Worm (Caenorhabditis elegans) whole organism, L2 larva: ENCODE data around the gene dot-1.3.

ENCODE experiments used
- C34F6.9 ChIP-seq: fragments of 150-350 bp; optimal IDR thresholded peaks from 2 replicates; lab custom pipeline; 2014; ENCODE audit warnings: missing biosample characterization, missing genetic modification characterization
- F13H6.1 ChIP-seq: sonication (generic microtip); optimal IDR thresholded peaks from 2 replicates; lab custom pipeline; 2016; ENCODE audit warnings: missing genetic modification characterization, missing compliant biosample characterization
- ZK546.5 ChIP-seq: sonication (generic microtip); optimal IDR thresholded peaks from 2 replicates; lab custom pipeline; 2017; ENCODE audit warnings: missing biosample characterization, missing genetic modification characterization
- aly-2 ChIP-seq: fragments of 150-350 bp; optimal IDR thresholded peaks from 2 replicates; lab custom pipeline; 2014; ENCODE audit warnings: missing biosample characterization, missing genetic modification characterization
- ama-1 ChIP-seq: fragments of 150-350 bp; optimal IDR thresholded peaks from 2 replicates; lab custom pipeline; 2018; ENCODE audit warnings: inconsistent platforms
- blmp-1 ChIP-seq: sonication (generic microtip); optimal IDR thresholded peaks from 2 replicates; lab custom pipeline; 2017; ENCODE audit warnings: missing genetic modification characterization, mild to moderate bottlenecking, missing compliant biosample characterization, antibody characterized with exemption, moderate library complexity; ENCODE audit not compliant: insufficient read depth
- ceh-16 ChIP-seq: fragments of 150-350 bp; optimal IDR thresholded peaks from 2 replicates; lab custom pipeline; 2014; ENCODE audit warnings: missing biosample characterization, missing genetic modification characterization
- ceh-82 ChIP-seq: fragments of 150-350 bp; optimal IDR thresholded peaks from 2 replicates; lab custom pipeline; 2014; ENCODE audit warnings: missing biosample characterization, missing genetic modification characterization
- dmd-4 ChIP-seq: sonication (generic microtip); optimal IDR thresholded peaks from 2 replicates; lab custom pipeline; 2017; ENCODE audit warnings: missing biosample characterization, missing genetic modification characterization
- egl-27 ChIP-seq: sonication (generic microtip); optimal IDR thresholded peaks from 3 replicates; lab custom pipeline; 2017; ENCODE audit warnings: missing biosample characterization, missing genetic modification reagents, missing genetic modification characterization
- elt-1 ChIP-seq: fragments of 150-350 bp; optimal IDR thresholded peaks from 2 replicates; lab custom pipeline; 2014; ENCODE audit warnings: missing biosample characterization, missing genetic modification characterization
- elt-3 ChIP-seq: sonication (generic microtip); optimal IDR thresholded peaks from 2 replicates; lab custom pipeline; 2017; ENCODE audit warnings: missing biosample characterization, missing genetic modification characterization
- fos-1 ChIP-seq: fragments of 150-350 bp; optimal IDR thresholded peaks from 2 replicates; lab custom pipeline; 2014; ENCODE audit warnings: missing biosample characterization, missing genetic modification characterization
- lsy-2 ChIP-seq, 2 experiments: fragments of 150-350 bp in 1 of 2; sonication (generic microtip) in 1 of 2; optimal IDR thresholded peaks; 2 replicates each; lab custom pipeline; 2014 to 2017; ENCODE audit warnings: missing biosample characterization in 2 of 2, missing genetic modification characterization in 2 of 2
- mbf-1 ChIP-seq: sonication (generic microtip); optimal IDR thresholded peaks from 2 replicates; lab custom pipeline; 2017; ENCODE audit warnings: missing biosample characterization, missing genetic modification characterization
- nhr-10 ChIP-seq: sonication (generic microtip); optimal IDR thresholded peaks from 2 replicates; lab custom pipeline; 2017; ENCODE audit warnings: missing biosample characterization, missing genetic modification characterization
- nhr-23 ChIP-seq: fragments of 150-350 bp; optimal IDR thresholded peaks from 2 replicates; lab custom pipeline; 2014; ENCODE audit warnings: missing biosample characterization, missing genetic modification reagents, missing genetic modification characterization
- nhr-25 ChIP-seq: fragments of 150-350 bp; sonication (generic microtip); optimal IDR thresholded peaks from 3 replicates; lab custom pipeline; 2014; ENCODE audit warnings: missing biosample characterization, missing genetic modification characterization
- nhr-6 ChIP-seq: fragments of 150-350 bp; optimal IDR thresholded peaks from 2 replicates; lab custom pipeline; 2014; ENCODE audit warnings: missing biosample characterization, missing genetic modification characterization
- nhr-77 ChIP-seq: fragments of 150-350 bp; optimal IDR thresholded peaks from 2 replicates; lab custom pipeline; 2014; ENCODE audit warnings: missing biosample characterization, missing genetic modification characterization
- peb-1 ChIP-seq: fragments of 150-350 bp; optimal IDR thresholded peaks from 2 replicates; lab custom pipeline; 2014; ENCODE audit warnings: missing biosample characterization, missing genetic modification characterization
- sma-9 ChIP-seq, 2 experiments: fragments of 150-350 bp in 1 of 2; sonication (generic microtip) in 1 of 2; optimal IDR thresholded peaks; 2 replicates each; lab custom pipeline; 2014 to 2016; ENCODE audit warnings: missing genetic modification characterization in 2 of 2, mild to moderate bottlenecking in 1 of 2, missing biosample characterization in 1 of 2, missing compliant biosample characterization in 1 of 2, missing genetic modification reagents in 1 of 2, moderate library complexity in 1 of 2
- unc-55 ChIP-seq: fragments of 150-350 bp; sonication (generic microtip); optimal IDR thresholded peaks from 3 replicates; lab custom pipeline; 2014; ENCODE audit warnings: missing biosample characterization, missing genetic modification reagents, missing genetic modification characterization
- unc-62 ChIP-seq: fragments of 150-350 bp; optimal IDR thresholded peaks from 2 replicates; lab custom pipeline; 2014; ENCODE audit warnings: missing biosample characterization, missing genetic modification reagents, missing genetic modification characterization
- zag-1 ChIP-seq: fragments of 150-350 bp; optimal IDR thresholded peaks from 2 replicates; lab custom pipeline; 2014; ENCODE audit warnings: missing biosample characterization, missing genetic modification characterization
- ztf-11 ChIP-seq: sonication (generic microtip); optimal IDR thresholded peaks from 2 replicates; lab custom pipeline; 2017; ENCODE audit warnings: missing biosample characterization, missing genetic modification characterization

dot-1.3 gene

DNA sequence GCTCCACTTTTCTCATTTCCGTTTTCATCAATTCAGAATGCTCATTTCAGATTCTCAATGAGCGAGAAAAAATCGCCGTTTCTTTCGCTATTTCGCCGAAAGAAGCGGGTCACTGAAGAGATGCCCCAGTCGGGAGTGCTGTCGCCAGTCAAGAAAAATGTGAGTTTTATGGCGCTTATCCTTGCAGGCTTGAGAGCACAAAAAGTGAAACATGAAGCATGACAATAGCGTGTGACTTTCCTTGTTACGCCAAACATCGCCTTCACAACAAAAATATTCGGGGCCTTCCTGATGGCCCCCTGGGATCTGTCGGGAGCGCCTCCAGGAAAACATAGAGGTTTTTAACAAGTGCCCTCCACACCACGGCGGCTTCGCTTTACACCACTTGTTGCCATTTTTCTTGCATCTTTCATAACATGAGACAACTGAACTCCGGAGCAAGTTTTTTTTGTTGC is 46.0 kb downstream of the dot-1.3 start, which contains the start of gene E01G6.2:
TSS of gene E01G6.2 (plus strand) at position 51 of the 455 bp plus-strand sequence.
- TF ChIP-seq blmp-1, result no peak
- no peak for TF ChIP-seq aly-2 (tag; lab: Kevin White, UChicago)
- no peak for TF ChIP-seq mbf-1 (tag; lab: Kevin White, UChicago)
- TF ChIP-seq nhr-10 (tag; lab: Kevin White, UChicago), result no peak
- TF ChIP-seq ceh-16 (tag; lab: Kevin White, UChicago), result no peak
- no peak for TF ChIP-seq egl-27
- TF ChIP-seq fos-1, result no peak
- no peak for TF ChIP-seq zag-1
- TF ChIP-seq nhr-23 (tag; lab: Kevin White, UChicago), result no peak
- TF ChIP-seq nhr-25 (tag; lab: Kevin White, UChicago), result no peak
- TF ChIP-seq C34F6.9 (tag; lab: Kevin White, UChicago), result no peak
- TF ChIP-seq peb-1 (tag; lab: Kevin White, UChicago), result no peak
- no peak for TF ChIP-seq ZK546.5

DNA sequence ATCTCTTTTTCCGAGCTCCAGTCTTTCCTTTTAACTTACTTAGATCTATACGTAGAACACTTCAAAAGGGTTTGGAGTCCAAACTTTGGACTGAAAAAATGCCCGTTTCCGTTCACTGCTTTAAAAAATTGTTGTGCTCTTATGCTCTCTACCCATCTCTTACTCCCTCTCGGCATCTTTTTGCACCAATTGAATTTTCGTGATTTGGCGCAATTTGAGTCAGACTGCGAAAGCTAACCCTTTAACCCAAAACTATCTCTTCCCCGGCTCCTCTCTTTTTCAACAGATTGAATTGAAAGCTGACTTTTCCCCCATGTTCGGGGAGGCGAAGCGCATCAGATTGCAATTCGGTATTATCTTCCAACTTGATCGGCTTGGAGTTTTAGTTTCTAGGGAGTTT is 50.5 kb downstream of the dot-1.3 start:
- TF ChIP-seq ztf-11 (tag; lab: Kevin White, UChicago), result no peak
- no peak for TF ChIP-seq dmd-4 (tag; lab: Kevin White, UChicago)
- TF ChIP-seq unc-62 (GFP tag; lab: Kevin White, UChicago), result no peak
- TF ChIP-seq nhr-77 (tag; lab: Kevin White, UChicago), result no peak
- TF ChIP-seq F13H6.1 (tag; lab: Kevin White, UChicago), result no peak
- TF ChIP-seq unc-55 (GFP tag; lab: Kevin White, UChicago), result no peak
- TF ChIP-seq elt-1 (tag; lab: Kevin White, UChicago), result no peak
- no peak for TF ChIP-seq zag-1
- no peak for TF ChIP-seq ceh-82 (tag; lab: Kevin White, UChicago)
- no peak for TF ChIP-seq elt-3
- no peak for TF ChIP-seq aly-2 (tag; lab: Kevin White, UChicago)
- no peak for TF ChIP-seq lsy-2 (tag; optimal IDR thresholded peaks at IDR 0.05; lab: Kevin White, UChicago)
- TF ChIP-seq blmp-1, result no peak
- no peak for TF ChIP-seq nhr-6 (tag; lab: Kevin White, UChicago)
- TF ChIP-seq C34F6.9 (tag; lab: Kevin White, UChicago), result no peak
- no peak for TF ChIP-seq sma-9 (GFP tag; optimal IDR thresholded peaks at IDR 0.05; lab: Kevin White, UChicago)
- TF ChIP-seq sma-9 (tag; optimal IDR thresholded peaks at IDR 0.05; lab: Kevin White, UChicago), result no peak
- TF ChIP-seq nhr-25 (tag; lab: Kevin White, UChicago), result no peak
- TF ChIP-seq ama-1 (lab: Kevin White, UChicago), result no peak
